Worm (Caenorhabditis elegans) whole organism, L4 larva: ENCODE data around the gene comt-2.

Experiments
- ama-1 ChIP-seq: fragments of 150-350 bp; optimal IDR thresholded peaks from 2 replicates; lab custom pipeline; 2014; ENCODE audit warnings: inconsistent platforms, mixed read lengths
- ctbp-1 ChIP-seq: fragments of 200-800 bp; sonication (Bioruptor generic); IDR thresholded peaks from 2 replicates; pipeline ENCODE4 v1.3.6; 2022; ENCODE audit warnings: missing genetic modification reagents, missing genetic modification characterization, missing compliant biosample characterization
- fos-1 ChIP-seq: fragments of 150-350 bp; optimal IDR thresholded peaks from 2 replicates; lab custom pipeline; 2014; ENCODE audit warnings: missing biosample characterization, missing genetic modification characterization
- jun-1 ChIP-seq: fragments of 150-350 bp; optimal IDR thresholded peaks from 2 replicates; lab custom pipeline; 2014; ENCODE audit warnings: missing biosample characterization, missing genetic modification reagents, missing genetic modification characterization
- lim-7 ChIP-seq: fragments of 200-800 bp; sonication (Bioruptor generic); IDR thresholded peaks from 2 replicates; pipeline ENCODE4 v1.3.6; 2022; ENCODE audit warnings: missing genetic modification characterization, missing compliant biosample characterization
- lin-39 ChIP-seq: fragments of 150-350 bp; optimal IDR thresholded peaks from 2 replicates; lab custom pipeline; 2014; ENCODE audit warnings: missing biosample characterization, missing genetic modification reagents, missing genetic modification characterization
- lsy-2 ChIP-seq, 2 experiments: fragments of 150-350 bp in 1 of 2; sonication (generic microtip) in 1 of 2; optimal IDR thresholded peaks; 2 replicates each; lab custom pipeline; 2014 to 2017; ENCODE audit warnings: missing biosample characterization in 2 of 2, missing genetic modification characterization in 2 of 2
- mdl-1 ChIP-seq, 2 experiments: fragments of 150-350 bp in 1 of 2; sonication (generic microtip) in 1 of 2; optimal IDR thresholded peaks; 2 replicates each; lab custom pipeline; 2014 to 2017; ENCODE audit warnings: missing biosample characterization in 2 of 2, missing genetic modification characterization in 2 of 2
- mdt-29 ChIP-seq: fragments of 200-800 bp; sonication (Bioruptor generic); IDR thresholded peaks from 2 replicates; pipeline ENCODE4 v1.3.6; 2022; ENCODE audit warnings: missing genetic modification reagents, missing genetic modification characterization, missing compliant biosample characterization
- nhr-237 ChIP-seq: sonication (generic microtip); optimal IDR thresholded peaks from 2 replicates; lab custom pipeline; 2017; ENCODE audit warnings: missing biosample characterization, missing genetic modification characterization
- nhr-25 ChIP-seq: sonication (generic microtip); optimal IDR thresholded peaks from 2 replicates; lab custom pipeline; 2017; ENCODE audit warnings: missing genetic modification characterization, mild to moderate bottlenecking, missing compliant biosample characterization, antibody characterized with exemption, moderate library complexity, borderline replicate concordance; ENCODE audit not compliant: insufficient read depth
- nhr-76 ChIP-seq: fragments of 150-350 bp; optimal IDR thresholded peaks from 2 replicates; lab custom pipeline; 2014; ENCODE audit warnings: missing biosample characterization, missing genetic modification characterization

DNA sequence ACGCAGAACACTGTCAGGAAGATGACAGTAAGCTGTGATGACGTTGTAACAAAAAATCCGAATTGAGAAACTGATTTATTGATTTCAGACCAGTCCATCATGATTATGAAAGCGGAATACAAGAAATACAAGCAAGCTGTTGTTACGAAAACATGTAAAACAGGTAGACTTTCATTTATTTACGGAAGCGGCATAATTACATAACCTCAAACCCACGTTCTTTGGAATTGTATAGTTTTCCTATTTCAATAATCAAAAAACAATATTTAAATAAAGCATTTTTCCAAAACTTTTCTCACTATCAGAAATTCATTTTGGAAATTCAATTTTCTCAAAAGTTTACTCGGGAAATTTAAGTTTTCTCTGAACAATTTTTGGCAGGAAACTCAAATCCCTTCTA is 35.6 kb downstream of the comt-2 start, which contains the start of gene str-15:
- no peak for TF ChIP-seq jun-1 (tag; lab: Kevin White, UChicago)
- no peak for TF ChIP-seq lsy-2 (tag; optimal IDR thresholded peaks at IDR 0.05; lab: Kevin White, UChicago)
- no peak for TF ChIP-seq nhr-76
- TF ChIP-seq nhr-237: no peak
- no peak for TF ChIP-seq fos-1 (tag; lab: Kevin White, UChicago)
- TF ChIP-seq lim-7 (GFP tag; lab: Robert Waterston, UW): no peak
- TF ChIP-seq mdt-29: no peak
- TF ChIP-seq nhr-25: no peak
- no peak for TF ChIP-seq lin-39 (tag; lab: Kevin White, UChicago)
- TF ChIP-seq ama-1 (lab: Kevin White, UChicago): no peak
- TF ChIP-seq ctbp-1 (GFP tag; lab: Robert Waterston, UW): no peak
- TF ChIP-seq mdl-1 (tag; optimal IDR thresholded peaks at IDR 0.05; lab: Kevin White, UChicago): no peak
